Worm (Caenorhabditis elegans) whole organism, L1 larva: ENCODE results near the gene T19B10.5.

Experiments used
- C16A3.4 ChIP-seq: fragments of 150-350 bp; optimal IDR thresholded peaks from 2 replicates; lab custom pipeline; 2014; ENCODE audit warnings: missing biosample characterization, missing genetic modification characterization
- F16B12.6 ChIP-seq: fragments of 150-350 bp; optimal IDR thresholded peaks from 2 replicates; lab custom pipeline; 2014; ENCODE audit warnings: missing biosample characterization, missing genetic modification characterization
- aly-2 ChIP-seq: fragments of 150-350 bp; optimal IDR thresholded peaks from 2 replicates; lab custom pipeline; 2014; ENCODE audit warnings: missing biosample characterization, missing genetic modification characterization
- ama-1 ChIP-seq: fragments of 150-350 bp; optimal IDR thresholded peaks from 2 replicates; lab custom pipeline; 2014
- blmp-1 ChIP-seq: fragments of 150-350 bp; optimal IDR thresholded peaks from 2 replicates; lab custom pipeline; 2014; ENCODE audit warnings: missing biosample characterization, missing genetic modification characterization
- ceh-8 ChIP-seq: fragments of 200-800 bp; sonication (Bioruptor generic); optimal IDR thresholded peaks from 2 replicates; lab custom pipeline; 2018; ENCODE audit warnings: mild to moderate bottlenecking, missing genetic modification characterization, moderate library complexity, missing compliant biosample characterization
- ceh-82 ChIP-seq, 3 experiments: fragments of 150-350 bp in 1 of 3; sonication (generic microtip) in 2 of 3; optimal IDR thresholded peaks; 2 replicates each; lab custom pipeline; 2014 to 2017; ENCODE audit warnings: missing biosample characterization in 3 of 3, missing genetic modification characterization in 3 of 3
- ceh-90 ChIP-seq: sonication (generic microtip); optimal IDR thresholded peaks from 2 replicates; lab custom pipeline; 2016; ENCODE audit warnings: missing genetic modification characterization, missing compliant biosample characterization
- dsc-1 ChIP-seq: sonication (generic microtip); optimal IDR thresholded peaks from 2 replicates; lab custom pipeline; 2016; ENCODE audit warnings: mild to moderate bottlenecking, missing genetic modification characterization, missing compliant biosample characterization
- efl-1 ChIP-seq, 4 experiments: fragments of 150-350 bp; optimal IDR thresholded peaks in 3 of 4; peaks in 1 of 4; 1 replicate in 1 of 4; 2 replicates in 3 of 4; lab custom pipeline; 2014; ENCODE audit warnings: missing biosample characterization in 2 of 4, missing genetic modification characterization in 2 of 4, missing genetic modification reagents in 2 of 4
- elt-2 ChIP-seq: sonication (generic microtip); optimal IDR thresholded peaks from 2 replicates; lab custom pipeline; 2016; ENCODE audit warnings: missing genetic modification characterization, mild to moderate bottlenecking, inconsistent platforms, missing compliant biosample characterization, missing genetic modification reagents
- elt-3 ChIP-seq, 6 experiments: fragments of 150-350 bp in 1 of 6; sonication (generic microtip); optimal IDR thresholded peaks; 2 replicates each; lab custom pipeline; 2017 to 2018; ENCODE audit warnings: missing biosample characterization in 6 of 6, missing genetic modification characterization in 6 of 6, inconsistent platforms in 1 of 6
- fkh-4 ChIP-seq: sonication (generic microtip); optimal IDR thresholded peaks from 2 replicates; lab custom pipeline; 2016; ENCODE audit warnings: missing compliant biosample characterization, missing genetic modification characterization, borderline replicate concordance
- grh-1 ChIP-seq: fragments of 200-800 bp; sonication (Bioruptor generic); IDR thresholded peaks from 2 replicates; pipeline ENCODE4 v1.3.6; 2022; ENCODE audit warnings: missing genetic modification reagents, missing genetic modification characterization, missing compliant biosample characterization
- hlh-17 ChIP-seq: fragments of 200-800 bp; sonication (Bioruptor generic); optimal IDR thresholded peaks from 2 replicates; lab custom pipeline; 2018; ENCODE audit warnings: missing genetic modification characterization, mild to moderate bottlenecking, missing compliant biosample characterization, moderate library complexity, borderline replicate concordance
- hpl-2 ChIP-seq: fragments of 150-350 bp; optimal IDR thresholded peaks from 2 replicates; lab custom pipeline; 2014; ENCODE audit warnings: missing biosample characterization, missing genetic modification reagents, missing genetic modification characterization
- jun-1 ChIP-seq: fragments of 150-350 bp; optimal IDR thresholded peaks from 2 replicates; lab custom pipeline; 2014; ENCODE audit warnings: missing biosample characterization, missing genetic modification reagents, missing genetic modification characterization
- lin-14 ChIP-seq: fragments of 200-800 bp; sonication (Bioruptor generic); optimal IDR thresholded peaks from 2 replicates; lab custom pipeline; 2018; ENCODE audit warnings: mild to moderate bottlenecking, missing genetic modification characterization, moderate library complexity, missing compliant biosample characterization
- lin-35 ChIP-seq, 2 experiments: fragments of 150-350 bp; optimal IDR thresholded peaks; 2 replicates each; lab custom pipeline; 2014; ENCODE audit warnings: missing biosample characterization in 2 of 2, missing genetic modification characterization in 2 of 2, missing genetic modification reagents in 2 of 2
- lin-39 ChIP-seq: fragments of 150-350 bp; optimal IDR thresholded peaks from 2 replicates; lab custom pipeline; 2014; ENCODE audit warnings: missing biosample characterization, missing genetic modification reagents, missing genetic modification characterization
- lir-3 ChIP-seq: sonication (generic microtip); optimal IDR thresholded peaks from 2 replicates; lab custom pipeline; 2016; ENCODE audit warnings: mild to moderate bottlenecking, missing genetic modification characterization, moderate library complexity, missing compliant biosample characterization; ENCODE audit not compliant: poor library complexity
- lsy-2 ChIP-seq, 2 experiments: fragments of 150-350 bp; optimal IDR thresholded peaks; 2 replicates each; lab custom pipeline; 2014; ENCODE audit warnings: missing biosample characterization in 2 of 2, missing genetic modification characterization in 2 of 2
- mab-9 ChIP-seq: fragments of 200-800 bp; sonication (Bioruptor generic); IDR thresholded peaks from 2 replicates; pipeline ENCODE4 v1.3.6; 2022; ENCODE audit warnings: missing genetic modification reagents, missing genetic modification characterization, missing compliant biosample characterization
- mep-1 ChIP-seq: fragments of 150-350 bp; optimal IDR thresholded peaks from 2 replicates; lab custom pipeline; 2014; ENCODE audit warnings: missing biosample characterization, missing genetic modification characterization
- nhr-11 ChIP-seq: fragments of 150-350 bp; optimal IDR thresholded peaks from 2 replicates; lab custom pipeline; 2014; ENCODE audit warnings: missing biosample characterization, missing genetic modification characterization
- nhr-12 ChIP-seq: sonication (generic microtip); optimal IDR thresholded peaks from 2 replicates; lab custom pipeline; 2017; ENCODE audit warnings: missing biosample characterization, missing genetic modification characterization
- nhr-19 ChIP-seq: fragments of 200-800 bp; sonication (Bioruptor generic); conservative IDR thresholded peaks from 2 replicates; pipeline ENCODE4 v1.3.6; 2022; ENCODE audit warnings: missing genetic modification characterization, missing compliant biosample characterization
- nhr-20 ChIP-seq: sonication (generic microtip); optimal IDR thresholded peaks from 2 replicates; lab custom pipeline; 2016; ENCODE audit warnings: mild to moderate bottlenecking, missing genetic modification characterization, missing compliant biosample characterization
- nhr-28 ChIP-seq: fragments of 150-350 bp; optimal IDR thresholded peaks from 2 replicates; lab custom pipeline; 2014; ENCODE audit warnings: missing biosample characterization, missing genetic modification characterization
- nhr-47 ChIP-seq: sonication (generic microtip); optimal IDR thresholded peaks from 2 replicates; lab custom pipeline; 2016; ENCODE audit warnings: mild to moderate bottlenecking, missing genetic modification characterization, moderate library complexity, missing compliant biosample characterization
- nhr-76 ChIP-seq: sonication (generic microtip); optimal IDR thresholded peaks from 2 replicates; lab custom pipeline; 2017; ENCODE audit warnings: missing biosample characterization, missing genetic modification characterization
- nhr-85 ChIP-seq: sonication (generic microtip); peaks from one replicate; lab custom pipeline; 2016; ENCODE audit warnings: missing genetic modification characterization, inconsistent platforms, missing compliant biosample characterization
- nhr-90 ChIP-seq: sonication (generic microtip); optimal IDR thresholded peaks from 2 replicates; lab custom pipeline; 2016; ENCODE audit warnings: mild to moderate bottlenecking, missing genetic modification characterization, missing compliant biosample characterization; ENCODE audit not compliant: poor library complexity
- pag-3 ChIP-seq: sonication (generic microtip); optimal IDR thresholded peaks from 2 replicates; lab custom pipeline; 2017; ENCODE audit warnings: missing genetic modification characterization, mild to moderate bottlenecking, missing compliant biosample characterization, antibody characterized with exemption, borderline replicate concordance; ENCODE audit not compliant: insufficient read depth
- pqm-1 ChIP-seq: sonication (generic microtip); optimal IDR thresholded peaks from 3 replicates; lab custom pipeline; 2017; ENCODE audit warnings: missing biosample characterization, missing genetic modification characterization
- snu-23 ChIP-seq: sonication (generic microtip); optimal IDR thresholded peaks from 2 replicates; lab custom pipeline; 2016; ENCODE audit warnings: missing genetic modification characterization, missing compliant biosample characterization
- sptf-1 ChIP-seq: fragments of 150-350 bp; optimal IDR thresholded peaks from 2 replicates; lab custom pipeline; 2014; ENCODE audit warnings: missing biosample characterization, missing genetic modification characterization
- swsn-7 ChIP-seq: sonication (generic microtip); optimal IDR thresholded peaks from 2 replicates; lab custom pipeline; 2016; ENCODE audit warnings: missing genetic modification characterization, missing compliant biosample characterization
- tbx-2 ChIP-seq: sonication (generic microtip); optimal IDR thresholded peaks from 2 replicates; lab custom pipeline; 2016; ENCODE audit warnings: missing genetic modification characterization, missing compliant biosample characterization
- unc-130 ChIP-seq: fragments of 150-350 bp; optimal IDR thresholded peaks from 2 replicates; lab custom pipeline; 2017; ENCODE audit warnings: missing biosample characterization, missing genetic modification characterization, inconsistent platforms
- unc-62 ChIP-seq: fragments of 150-350 bp; optimal IDR thresholded peaks from 2 replicates; lab custom pipeline; 2014; ENCODE audit warnings: missing biosample characterization, missing genetic modification reagents, missing genetic modification characterization
- unc-98 ChIP-seq: fragments of 200-800 bp; sonication (Bioruptor generic); IDR thresholded peaks from 2 replicates; pipeline ENCODE4 v1.3.6; 2022; ENCODE audit warnings: missing genetic modification characterization, missing compliant biosample characterization
- zag-1 ChIP-seq: fragments of 150-350 bp; optimal IDR thresholded peaks from 2 replicates; lab custom pipeline; 2014; ENCODE audit warnings: missing biosample characterization, missing genetic modification characterization
- zip-4 ChIP-seq: fragments of 200-800 bp; sonication (Bioruptor generic); optimal IDR thresholded peaks from 2 replicates; lab custom pipeline; 2018; ENCODE audit warnings: mild to moderate bottlenecking, missing genetic modification characterization, moderate library complexity, missing compliant biosample characterization

T19B10.5 gene

DNA sequence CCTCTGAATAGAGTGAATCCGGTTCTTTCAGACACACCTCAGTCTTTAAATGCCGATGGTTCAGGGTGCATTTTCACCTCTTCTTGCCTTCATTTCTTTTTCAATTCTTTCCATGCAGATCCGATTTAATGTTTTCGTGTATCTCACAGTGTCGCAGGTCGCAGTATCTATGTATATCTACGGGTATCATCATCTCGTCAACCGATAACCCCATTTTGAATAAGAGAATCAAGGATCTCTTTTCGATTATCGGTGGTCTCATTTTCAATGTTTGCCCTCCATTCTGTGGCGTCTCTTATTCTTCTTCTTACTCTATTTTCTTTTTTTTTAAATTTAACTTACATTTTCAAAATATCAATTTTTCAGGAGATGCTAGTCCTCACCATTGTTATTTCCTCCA, 13.5 kb upstream of the T19B10.5 start, which contains the start of gene T19B10.2:
T19B10.2 (plus strand) TSS at position 367 of the 400 bp plus-strand sequence.
- peak; percentile 84 for TF ChIP-seq blmp-1
- TF ChIP-seq lin-35 (GFP tag; optimal IDR thresholded peaks at IDR 0.05; lab: Kevin White, UChicago), result no peak
- no peak for TF ChIP-seq nhr-28
- TF ChIP-seq elt-3 (tag; optimal IDR thresholded peaks at IDR 0.05; lab: Kevin White, UChicago), result peak in 1 of 6 experiments; percentile 15
- TF ChIP-seq hlh-17, result no peak

DNA sequence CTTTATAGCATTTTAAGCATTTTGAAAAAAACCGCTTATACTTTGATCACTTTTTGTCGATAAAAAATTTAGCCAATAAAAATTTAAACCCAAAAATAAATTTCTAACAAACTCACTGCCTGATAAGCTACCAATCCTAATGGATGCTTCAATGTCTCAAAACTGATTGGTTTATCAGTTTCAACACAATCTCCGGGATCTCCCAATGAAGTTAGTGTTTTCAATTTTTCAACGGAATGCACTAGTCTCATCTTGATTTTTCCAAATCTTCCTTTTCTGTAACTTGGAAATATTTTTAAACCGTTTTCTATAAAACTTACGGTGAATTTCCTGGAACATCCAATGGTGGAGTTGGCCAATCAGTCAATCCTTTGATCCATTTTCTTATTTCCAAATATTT, 10.8 kb upstream of the T19B10.5 start:
- TF ChIP-seq lin-39 (tag; lab: Kevin White, UChicago), result no peak

DNA sequence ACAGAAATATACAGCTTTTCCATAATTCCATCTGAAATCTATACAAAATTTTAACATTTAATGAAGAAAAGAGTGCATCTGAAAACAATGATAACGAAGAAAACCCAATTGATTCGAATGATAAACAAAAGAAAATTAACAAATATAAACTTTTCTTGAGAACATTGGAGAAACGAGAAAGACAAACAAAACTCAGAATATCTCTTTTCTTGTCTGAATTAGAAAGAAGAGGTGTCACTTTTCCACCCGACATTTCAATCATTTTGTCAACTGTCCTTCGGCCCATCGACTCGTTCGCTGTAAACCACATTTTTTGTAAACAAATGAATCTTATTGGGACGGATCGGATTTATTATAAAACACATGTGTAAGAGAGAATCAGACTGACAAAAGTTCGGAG, 8.5 kb upstream of the T19B10.5 start, which contains the start of gene bgal-1:
bgal-1 (minus strand) TSS at position 38 of the 400 bp plus-strand sequence.
- TF ChIP-seq snu-23, result peak; percentile 16
- peak; percentile 7 to 9 for TF ChIP-seq lsy-2 (tag; optimal IDR thresholded peaks at IDR 0.05; lab: Kevin White, UChicago)
- TF ChIP-seq F16B12.6 (tag; lab: Kevin White, UChicago), result no peak
- TF ChIP-seq aly-2, result no peak
- TF ChIP-seq dsc-1 (tag; lab: Kevin White, UChicago), result peak; percentile 63
- TF ChIP-seq lin-14 (GFP tag; lab: Kevin White, UChicago), result peak; percentile 37
- TF ChIP-seq mab-9, result no peak
- TF ChIP-seq unc-62 (GFP tag; lab: Kevin White, UChicago), result no peak
- peak; percentile 65 for TF ChIP-seq ama-1 (lab: Kevin White, UChicago)
- TF ChIP-seq mep-1 (tag; lab: Kevin White, UChicago), result peak; percentile 7
- peak; percentile 15 for TF ChIP-seq nhr-90 (tag; lab: Kevin White, UChicago)
- TF ChIP-seq, all 84 proteins: peak for 7

ce11 chrV:11228653-11229173, 5.7 kb upstream of the T19B10.5 start, which contains the start of gene pqn-70:
Gene pqn-70 (minus strand): TSS chrV:11228703.
- TF ChIP-seq nhr-90 (tag; lab: Kevin White, UChicago), result peak; percentile 79
- peak; percentile 25 for TF ChIP-seq zip-4 (GFP tag; lab: Kevin White, UChicago)
- TF ChIP-seq zag-1 (tag; lab: Kevin White, UChicago), result no peak
- TF ChIP-seq unc-130 (tag; lab: Kevin White, UChicago), result peak; percentile 87
- TF ChIP-seq swsn-7 (tag; lab: Kevin White, UChicago), result peak; percentile 83
- TF ChIP-seq nhr-19 (GFP tag; lab: Robert Waterston, UW), result peak; percentile 83
- peak; percentile 69 for TF ChIP-seq grh-1 (GFP tag; lab: Robert Waterston, UW)
- TF ChIP-seq nhr-85 (tag; lab: Kevin White, UChicago), result peak; percentile 90
- TF ChIP-seq nhr-47 (tag; lab: Kevin White, UChicago), result peak; percentile 88
- TF ChIP-seq blmp-1, result peak; percentile 92
- peak; percentile 84 to 85 for TF ChIP-seq lsy-2 (tag; optimal IDR thresholded peaks at IDR 0.05; lab: Kevin White, UChicago)
- no peak for TF ChIP-seq fkh-4
- TF ChIP-seq snu-23, result peak; percentile 91
- TF ChIP-seq C16A3.4 (tag; lab: Kevin White, UChicago), result peak; percentile 80
- peak; percentile 45 for TF ChIP-seq hpl-2 (GFP tag; lab: Kevin White, UChicago)
- no peak for TF ChIP-seq nhr-12 (tag; lab: Kevin White, UChicago)
- TF ChIP-seq lin-39 (tag; lab: Kevin White, UChicago), result peak; percentile 23
- no peak for TF ChIP-seq pqm-1 (tag; lab: Kevin White, UChicago)
- no peak for TF ChIP-seq ama-1 (lab: Kevin White, UChicago)
- TF ChIP-seq nhr-20 (tag; lab: Kevin White, UChicago), result peak; percentile 90
- TF ChIP-seq jun-1 (tag; lab: Kevin White, UChicago), result peak; percentile 64
- TF ChIP-seq efl-1 (optimal IDR thresholded peaks at IDR 0.05; lab: Kevin White, UChicago), result peak; percentile 81 to 89
- TF ChIP-seq efl-1 (GFP tag; optimal IDR thresholded peaks at IDR 0.05 in 1 of 2; lab: Kevin White, UChicago), result peak; percentile 68 to 97
- peak; percentile 93 for TF ChIP-seq mep-1 (tag; lab: Kevin White, UChicago)
- no peak for TF ChIP-seq nhr-76 (tag; lab: Kevin White, UChicago)
- peak; percentile 12 for TF ChIP-seq nhr-11 (tag; lab: Kevin White, UChicago)
- no peak for TF ChIP-seq pag-3 (tag; lab: Kevin White, UChicago)
- peak; percentile 86 for TF ChIP-seq tbx-2 (tag; lab: Kevin White, UChicago)
- TF ChIP-seq ceh-8 (GFP tag; lab: Kevin White, UChicago), result no peak
- TF ChIP-seq ceh-82 (tag; optimal IDR thresholded peaks at IDR 0.05; lab: Kevin White, UChicago), result peak; percentile 87 to 98 (median 90)
- TF ChIP-seq nhr-28, result no peak
- no peak for TF ChIP-seq sptf-1 (tag; lab: Kevin White, UChicago)
- TF ChIP-seq ceh-90 (tag; lab: Kevin White, UChicago), result no peak
- peak; percentile 48 for TF ChIP-seq F16B12.6 (tag; lab: Kevin White, UChicago)
- no peak for TF ChIP-seq unc-98
- peak; percentile 74 for TF ChIP-seq lir-3 (tag; lab: Kevin White, UChicago)
- TF ChIP-seq elt-2 (tag; lab: Kevin White, UChicago), result peak; percentile 56
